Fruit fly (Drosophila melanogaster) whole organism, wandering third instar larva: ENCODE results near the gene ND-20L.

Experiments used
- Abd-B ChIP-seq: fragments of >200 bp; optimal IDR thresholded peaks from 2 replicates; lab custom pipeline; 2017; ENCODE audit warnings: missing biosample characterization, missing genetic modification characterization
- CG32264 ChIP-seq: fragments of 200-800 bp; sonication (Bioruptor generic); optimal IDR thresholded peaks from 2 replicates; lab custom pipeline; 2016; ENCODE audit warnings: missing biosample characterization, missing genetic modification characterization
- CG9705 ChIP-seq: fragments of 200-800 bp; sonication (Bioruptor generic); optimal IDR thresholded peaks from 2 replicates; lab custom pipeline; 2018; ENCODE audit warnings: missing biosample characterization, mild to moderate bottlenecking, missing genetic modification characterization
- CrebA ChIP-seq: fragments of 200-800 bp; sonication (Bioruptor generic); optimal IDR thresholded peaks from 2 replicates; lab custom pipeline; 2016; ENCODE audit warnings: missing biosample characterization, mild to moderate bottlenecking, missing genetic modification characterization, borderline replicate concordance
- Dfd ChIP-seq: fragments of >200 bp; optimal IDR thresholded peaks from 2 replicates; lab custom pipeline; 2017; ENCODE audit warnings: missing biosample characterization, missing genetic modification characterization
- Dif ChIP-seq: fragments of 200-275, 200-300 bp; sonication (Bioruptor generic); optimal IDR thresholded peaks from 2 replicates; lab custom pipeline; 2018; ENCODE audit warnings: missing biosample characterization, missing genetic modification characterization; ENCODE audit not compliant: partially characterized antibody
- GATAd ChIP-seq: sonication (Bioruptor generic); optimal IDR thresholded peaks from 2 replicates; lab custom pipeline; 2016; ENCODE audit warnings: missing biosample characterization, missing genetic modification characterization
- HLH106 ChIP-seq: fragments of 200-800 bp; optimal IDR thresholded peaks from 3 replicates; lab custom pipeline; 2019; ENCODE audit warnings: missing biosample characterization, mild to moderate bottlenecking, missing genetic modification characterization, moderate library complexity
- Hnf4 ChIP-seq: fragments of 200-800 bp; sonication (Bioruptor generic); optimal IDR thresholded peaks from 2 replicates; lab custom pipeline; 2016; ENCODE audit warnings: missing biosample characterization, mild to moderate bottlenecking, missing genetic modification characterization
- Hr78 ChIP-seq: fragments of >200 bp; optimal IDR thresholded peaks from 2 replicates; lab custom pipeline; 2017; ENCODE audit warnings: missing biosample characterization, missing genetic modification characterization
- Hr83 ChIP-seq: fragments of 200-300 bp; sonication (Bioruptor generic); optimal IDR thresholded peaks from 2 replicates; lab custom pipeline; 2016; ENCODE audit warnings: missing biosample characterization, mild to moderate bottlenecking, missing genetic modification characterization, moderate library complexity; ENCODE audit not compliant: poor library complexity, severe bottlenecking
- Jra ChIP-seq: sonication (Bioruptor generic); optimal IDR thresholded peaks from 2 replicates; lab custom pipeline; 2016; ENCODE audit warnings: missing biosample characterization, missing genetic modification characterization
- Mio ChIP-seq: sonication (Bioruptor generic); optimal IDR thresholded peaks from 2 replicates; lab custom pipeline; 2016; ENCODE audit warnings: missing biosample characterization, missing genetic modification characterization
- N ChIP-seq: fragments of >200 bp; optimal IDR thresholded peaks from 2 replicates; lab custom pipeline; 2018; ENCODE audit warnings: missing biosample characterization, missing external identifiers, missing genetic modification characterization
- OdsH ChIP-seq: fragments of 200-800 bp; sonication (Bioruptor generic); optimal IDR thresholded peaks from 2 replicates; lab custom pipeline; 2016; ENCODE audit warnings: missing biosample characterization, mild to moderate bottlenecking, missing genetic modification characterization
- Rel ChIP-seq, 2 experiments: fragments of 200-800 bp; sonication (Bioruptor generic) in 1 of 2; optimal IDR thresholded peaks; 2 replicates in 1 of 2; 3 replicates in 1 of 2; lab custom pipeline; 2016 to 2019; ENCODE audit warnings: mild to moderate bottlenecking in 2 of 2, missing biosample characterization in 2 of 2, missing genetic modification characterization in 2 of 2, moderate library complexity in 1 of 2
- Sp1 ChIP-seq: fragments of 200-800 bp; sonication (Bioruptor generic); optimal IDR thresholded peaks from 3 replicates; lab custom pipeline; 2019; ENCODE audit warnings: missing biosample characterization, mild to moderate bottlenecking, missing genetic modification characterization, moderate library complexity
- Vsx2 ChIP-seq: fragments of 200-300, 225-300 bp; sonication (Bioruptor generic); optimal IDR thresholded peaks from 2 replicates; lab custom pipeline; 2018; ENCODE audit warnings: missing biosample characterization, missing genetic modification characterization; ENCODE audit not compliant: partially characterized antibody
- br ChIP-seq: fragments of 200-800 bp; sonication (Bioruptor generic); optimal IDR thresholded peaks from 2 replicates; lab custom pipeline; 2016; ENCODE audit warnings: missing biosample characterization, missing genetic modification characterization
- brk ChIP-seq: fragments of 200-800 bp; sonication (Bioruptor generic); optimal IDR thresholded peaks from 2 replicates; lab custom pipeline; 2016; ENCODE audit warnings: missing biosample characterization, mild to moderate bottlenecking, missing genetic modification characterization
- dl ChIP-seq, 2 experiments: fragments of 175-275, 200-275 bp in 1 of 2; fragments of 200-275 bp in 1 of 2; sonication (Bioruptor generic); optimal IDR thresholded peaks; lab custom pipeline; 2018; ENCODE audit warnings: mild to moderate bottlenecking in 2 of 2, missing biosample characterization in 2 of 2, missing genetic modification characterization in 2 of 2, moderate library complexity in 2 of 2; ENCODE audit not compliant: partially characterized antibody in 2 of 2, insufficient read depth in 1 of 2
- dmrt93B ChIP-seq: fragments of 200-800 bp; sonication (Bioruptor generic); optimal IDR thresholded peaks from 2 replicates; lab custom pipeline; 2018; ENCODE audit warnings: missing biosample characterization, mild to moderate bottlenecking, missing genetic modification characterization
- ey ChIP-seq: fragments of 200-800 bp; sonication (Bioruptor generic); optimal IDR thresholded peaks from 2 replicates; lab custom pipeline; 2016; ENCODE audit warnings: missing biosample characterization, missing genetic modification characterization
- foxo ChIP-seq, 2 experiments: fragments of 200-800 bp; sonication (Bioruptor generic); optimal IDR thresholded peaks; 2 replicates in 1 of 2; 3 replicates in 1 of 2; lab custom pipeline; 2016 to 2017; ENCODE audit warnings: missing biosample characterization in 2 of 2, missing genetic modification characterization in 2 of 2
- fru ChIP-seq: fragments of 200-800 bp; sonication (Bioruptor generic); optimal IDR thresholded peaks from 3 replicates; lab custom pipeline; 2016; ENCODE audit warnings: missing biosample characterization, mild to moderate bottlenecking, missing genetic modification characterization
- h ChIP-seq: fragments of 200-800 bp; sonication (Bioruptor generic); optimal IDR thresholded peaks from 3 replicates; lab custom pipeline; 2016; ENCODE audit warnings: missing biosample characterization, mild to moderate bottlenecking, missing genetic modification characterization
- jim ChIP-seq: fragments of 175-275, 200-325 bp; sonication (Bioruptor generic); optimal IDR thresholded peaks from 2 replicates; lab custom pipeline; 2016; ENCODE audit warnings: missing biosample characterization, mild to moderate bottlenecking, missing genetic modification characterization
- lola ChIP-seq: fragments of >200 bp; optimal IDR thresholded peaks from 2 replicates; lab custom pipeline; 2017; ENCODE audit warnings: missing biosample characterization, missing genetic modification characterization
- pan ChIP-seq: fragments of >200 bp; optimal IDR thresholded peaks from 2 replicates; lab custom pipeline; 2017
- psq ChIP-seq: fragments of 200-800 bp; sonication (Bioruptor generic); optimal IDR thresholded peaks from 3 replicates; lab custom pipeline; 2017; ENCODE audit warnings: missing biosample characterization, mild to moderate bottlenecking, missing genetic modification characterization, moderate library complexity
- rgr ChIP-seq: fragments of 200-800 bp; sonication (Bioruptor generic); optimal IDR thresholded peaks from 3 replicates; lab custom pipeline; 2016; ENCODE audit warnings: missing biosample characterization, mild to moderate bottlenecking, missing genetic modification characterization
- sage ChIP-seq: fragments of 200-800 bp; sonication (Bioruptor generic); optimal IDR thresholded peaks from 2 replicates; lab custom pipeline; 2016; ENCODE audit warnings: missing biosample characterization, mild to moderate bottlenecking, missing genetic modification characterization
- usp ChIP-seq: fragments of >200 bp; optimal IDR thresholded peaks from 2 replicates; lab custom pipeline; 2017; ENCODE audit warnings: missing biosample characterization, missing genetic modification characterization
- woc ChIP-seq: sonication (Bioruptor generic); optimal IDR thresholded peaks from 2 replicates; lab custom pipeline; 2016; ENCODE audit warnings: missing biosample characterization, mild to moderate bottlenecking, missing genetic modification characterization

Gene ND-20L

dm6 chr3R:29516766-29517165, 1.2 kb downstream of the ND-20L start:
- TF ChIP-seq Sp1 (GFP tag; lab: Kevin White, UChicago) (no peak), rgr (GFP tag; lab: Kevin White, UChicago) (no peak), dmrt93B (no peak), Hr83 (no peak), Dfd (GFP tag; lab: Kevin White, UChicago) (no peak), br (no peak), OdsH (no peak), h (GFP tag; lab: Kevin White, UChicago) (no peak)

- TF ChIP-seq Dif (GFP tag; lab: Kevin White, UChicago) (no peak), pan (lab: Kevin White, UChicago) (no peak)
Observed at dm6 chr3R:29517923-29518322, 2.4 kb downstream of the ND-20L start.

dm6 chr3R:29518498-29518897, 3.0 kb downstream of the ND-20L start:
- TF ChIP-seq Abd-B (GFP tag; lab: Kevin White, UChicago): no peak
- no peak for TF ChIP-seq Hr83
- TF ChIP-seq OdsH: no peak
- no peak for TF ChIP-seq Jra (GFP tag; lab: Kevin White, UChicago)
- TF ChIP-seq CG32264 (GFP tag; lab: Kevin White, UChicago): no peak
- TF ChIP-seq dmrt93B: no peak
- no peak for TF ChIP-seq Hr78
- no peak for TF ChIP-seq CrebA (GFP tag; lab: Kevin White, UChicago)
- TF ChIP-seq jim (GFP tag; lab: Kevin White, UChicago): no peak
- no peak for TF ChIP-seq brk (GFP tag; lab: Kevin White, UChicago)
- no peak for TF ChIP-seq Hnf4 (GFP tag; lab: Kevin White, UChicago)
- no peak for TF ChIP-seq pan (lab: Kevin White, UChicago)
- no peak for TF ChIP-seq fru
- no peak for TF ChIP-seq Dif (GFP tag; lab: Kevin White, UChicago)
- no peak for TF ChIP-seq rgr (GFP tag; lab: Kevin White, UChicago)
- TF ChIP-seq br: no peak
- TF ChIP-seq Sp1 (GFP tag; lab: Kevin White, UChicago): no peak
- TF ChIP-seq foxo (GFP tag; optimal IDR thresholded peaks at IDR 0.05; lab: Kevin White, UChicago): no peak

dm6 chr3R:29519332-29519731, 3.8 kb downstream of the ND-20L start:
- no peak for TF ChIP-seq Dfd (GFP tag; lab: Kevin White, UChicago)
- TF ChIP-seq pan (lab: Kevin White, UChicago): no peak
- no peak for TF ChIP-seq ey
- TF ChIP-seq Dif (GFP tag; lab: Kevin White, UChicago): no peak
- TF ChIP-seq HLH106 (tag; lab: Kevin White, UChicago): peak; percentile 82
- peak; percentile 39 for TF ChIP-seq Hnf4 (GFP tag; lab: Kevin White, UChicago)
- TF ChIP-seq dl (GFP tag; optimal IDR thresholded peaks at IDR 0.05; lab: Kevin White, UChicago; ENCODE audit: insufficient read depth in 1 of 2, partially characterized antibody in 2 of 2): no peak
- TF ChIP-seq usp (GFP tag; lab: Kevin White, UChicago): no peak
- peak; percentile 44 for TF ChIP-seq OdsH
- TF ChIP-seq rgr (GFP tag; lab: Kevin White, UChicago): peak; percentile 57
- no peak for TF ChIP-seq Vsx2
- TF ChIP-seq br: peak; percentile 30
- no peak for TF ChIP-seq Hr83
- TF ChIP-seq lola (GFP tag; lab: Kevin White, UChicago): no peak
- no peak for TF ChIP-seq CrebA (GFP tag; lab: Kevin White, UChicago)
- TF ChIP-seq Abd-B (GFP tag; lab: Kevin White, UChicago): no peak
- TF ChIP-seq CG9705 (GFP tag; lab: Kevin White, UChicago): peak; percentile 62
- no peak for TF ChIP-seq CG32264 (GFP tag; lab: Kevin White, UChicago)
- TF ChIP-seq sage (GFP tag; lab: Kevin White, UChicago): peak; percentile 37
- TF ChIP-seq GATAd (GFP tag; lab: Kevin White, UChicago): no peak
- TF ChIP-seq fru: peak; percentile 51
- peak; percentile 53 for TF ChIP-seq h (GFP tag; lab: Kevin White, UChicago)
- peak in 1 of 2 experiments; percentile 71 for TF ChIP-seq foxo (GFP tag; optimal IDR thresholded peaks at IDR 0.05; lab: Kevin White, UChicago)
- TF ChIP-seq psq (GFP tag; lab: Kevin White, UChicago): peak; percentile 60
- peak; percentile 46 for TF ChIP-seq dmrt93B
- TF ChIP-seq brk (GFP tag; lab: Kevin White, UChicago): peak; percentile 55
- no peak for TF ChIP-seq Rel (GFP tag; optimal IDR thresholded peaks at IDR 0.05; lab: Kevin White, UChicago)
- peak; percentile 38 for TF ChIP-seq Rel (tag; optimal IDR thresholded peaks at IDR 0.05; lab: Kevin White, UChicago)
- no peak for TF ChIP-seq jim (GFP tag; lab: Kevin White, UChicago)
- peak; percentile 80 for TF ChIP-seq Sp1 (GFP tag; lab: Kevin White, UChicago)
- no peak for TF ChIP-seq Mio (GFP tag; lab: Kevin White, UChicago)
- TF ChIP-seq Hr78: no peak
- TF ChIP-seq N (GFP tag; lab: Kevin White, UChicago): no peak
- no peak for TF ChIP-seq woc
